Worm (Caenorhabditis elegans) whole organism, young adult: Measurements from ENCODE around the gene prx-6.

Source experiments
- C06A6.2 ChIP-seq: fragments of 200-800 bp; sonication (Bioruptor generic); conservative IDR thresholded peaks from 2 replicates; pipeline ENCODE4 v1.3.6; 2022; ENCODE audit warnings: missing genetic modification characterization, missing compliant biosample characterization
- F23B12.7 ChIP-seq: sonication (generic microtip); optimal IDR thresholded peaks from 2 replicates; lab custom pipeline; 2017; ENCODE audit warnings: missing genetic modification characterization, mild to moderate bottlenecking, missing compliant biosample characterization, antibody characterized with exemption, moderate library complexity; ENCODE audit not compliant: insufficient read depth
- F37B4.10 ChIP-seq: fragments of 200-800 bp; sonication (Bioruptor generic); IDR thresholded peaks from 2 replicates; pipeline ENCODE4 v1.3.6; 2022; ENCODE audit warnings: missing genetic modification characterization, missing compliant biosample characterization
- F52B5.7 ChIP-seq: sonication (generic microtip); optimal IDR thresholded peaks from 2 replicates; lab custom pipeline; 2016; ENCODE audit warnings: mild to moderate bottlenecking, missing genetic modification characterization, missing compliant biosample characterization
- F55B11.4 ChIP-seq: sonication (generic microtip); optimal IDR thresholded peaks from 2 replicates; lab custom pipeline; 2016; ENCODE audit warnings: missing compliant biosample characterization, missing genetic modification characterization, borderline replicate concordance; ENCODE audit not compliant: insufficient read depth
- K11D2.4 ChIP-seq: fragments of 200-800 bp; sonication (Bioruptor generic); IDR thresholded peaks from 2 replicates; pipeline ENCODE4 v1.3.6; 2022; ENCODE audit warnings: missing genetic modification reagents, missing genetic modification characterization, missing compliant biosample characterization
- Y56A3A.18 ChIP-seq: fragments of 200-800 bp; sonication (Bioruptor generic); IDR thresholded peaks from 2 replicates; pipeline ENCODE4 v1.3.6; 2022; ENCODE audit warnings: missing genetic modification reagents, missing genetic modification characterization, missing compliant biosample characterization
- Y67H2A.10 ChIP-seq: fragments of 200-800 bp; sonication (Bioruptor generic); conservative IDR thresholded peaks from 2 replicates; pipeline ENCODE4 v1.3.6; 2022; ENCODE audit warnings: missing genetic modification reagents, missing genetic modification characterization, missing compliant biosample characterization
- Y95B8A.8 ChIP-seq: fragments of 200-800 bp; sonication (Bioruptor generic); IDR thresholded peaks from 2 replicates; pipeline ENCODE4 v1.3.6; 2022; ENCODE audit warnings: missing genetic modification reagents, missing genetic modification characterization, missing compliant biosample characterization
- ZK185.1 ChIP-seq: sonication (generic microtip); optimal IDR thresholded peaks from 2 replicates; lab custom pipeline; 2016; ENCODE audit warnings: mild to moderate bottlenecking, missing genetic modification characterization, missing compliant biosample characterization; ENCODE audit not compliant: poor library complexity, severe bottlenecking
- attf-3 ChIP-seq: fragments of 200-800 bp; sonication (Bioruptor generic); conservative IDR thresholded peaks from 2 replicates; pipeline ENCODE4 v1.3.6; 2022; ENCODE audit warnings: missing genetic modification reagents, missing genetic modification characterization, missing compliant biosample characterization
- bed-1 ChIP-seq: fragments of 200-800 bp; sonication (Bioruptor generic); IDR thresholded peaks from 2 replicates; pipeline ENCODE4 v1.3.6; 2022; ENCODE audit warnings: missing genetic modification reagents, missing genetic modification characterization, missing compliant biosample characterization
- cebp-2 ChIP-seq: fragments of 200-800 bp; sonication (Bioruptor generic); IDR thresholded peaks from 2 replicates; pipeline ENCODE4 v1.3.6; 2022; ENCODE audit warnings: missing genetic modification characterization, missing compliant biosample characterization
- ceh-27 ChIP-seq: fragments of 200-800 bp; sonication (Bioruptor generic); optimal IDR thresholded peaks from 2 replicates; lab custom pipeline; 2018; ENCODE audit warnings: mild to moderate bottlenecking, missing genetic modification characterization, moderate library complexity, missing compliant biosample characterization
- ceh-58 ChIP-seq: fragments of 200-800 bp; sonication (Bioruptor generic); IDR thresholded peaks from 2 replicates; pipeline ENCODE4 v1.3.6; 2022; ENCODE audit warnings: missing genetic modification characterization, missing compliant biosample characterization
- die-1 ChIP-seq: sonication (generic microtip); optimal IDR thresholded peaks from 2 replicates; lab custom pipeline; 2016; ENCODE audit warnings: missing genotype, mild to moderate bottlenecking, missing genetic modification characterization, missing compliant biosample characterization
- dpff-1 ChIP-seq: sonication (generic microtip); optimal IDR thresholded peaks from 2 replicates; lab custom pipeline; 2017; ENCODE audit warnings: mild to moderate bottlenecking, missing genetic modification characterization, missing compliant biosample characterization
- dpl-1 ChIP-seq: fragments of 150-350 bp; optimal IDR thresholded peaks from 2 replicates; lab custom pipeline; 2014; ENCODE audit warnings: missing biosample characterization, missing genetic modification reagents, missing genetic modification characterization
- efl-1 ChIP-seq: fragments of 150-350 bp; optimal IDR thresholded peaks from 2 replicates; lab custom pipeline; 2014; ENCODE audit warnings: missing biosample characterization, missing genetic modification reagents, missing genetic modification characterization
- egl-44 ChIP-seq: fragments of 200-800 bp; sonication (Bioruptor generic); IDR thresholded peaks from 2 replicates; pipeline ENCODE4 v1.3.6; 2022; ENCODE audit warnings: missing genetic modification reagents, missing genetic modification characterization, missing compliant biosample characterization
- egrh-3 ChIP-seq: fragments of 200-800 bp; sonication (Bioruptor generic); IDR thresholded peaks from 2 replicates; pipeline ENCODE4 v1.3.6; 2022; ENCODE audit warnings: missing genetic modification reagents, missing genetic modification characterization, missing compliant biosample characterization
- fkh-3 ChIP-seq: sonication (generic microtip); optimal IDR thresholded peaks from 2 replicates; lab custom pipeline; 2016; ENCODE audit warnings: mild to moderate bottlenecking, missing genetic modification characterization, missing compliant biosample characterization
- lin-26 ChIP-seq: fragments of 200-800 bp; sonication (Bioruptor generic); IDR thresholded peaks from 2 replicates; pipeline ENCODE4 v1.3.6; 2022; ENCODE audit warnings: missing genetic modification reagents, missing genetic modification characterization, missing compliant biosample characterization
- lin-35 ChIP-seq, 3 experiments: fragments of 150-350 bp in 2 of 3; sonication (generic microtip) in 1 of 3; optimal IDR thresholded peaks; 2 replicates each; lab custom pipeline; 2014 to 2018; ENCODE audit warnings: missing biosample characterization in 3 of 3, missing genetic modification characterization in 3 of 3, missing genetic modification reagents in 3 of 3
- madf-6 ChIP-seq: fragments of 200-800 bp; sonication (Bioruptor generic); IDR thresholded peaks from 2 replicates; pipeline ENCODE4 v1.3.6; 2022; ENCODE audit warnings: missing genetic modification reagents, missing genetic modification characterization, missing compliant biosample characterization
- mxl-1 ChIP-seq: sonication (generic microtip); optimal IDR thresholded peaks from 2 replicates; lab custom pipeline; 2016; ENCODE audit warnings: missing genetic modification characterization, missing compliant biosample characterization
- nhr-120 ChIP-seq: fragments of 200-800 bp; sonication (Bioruptor generic); IDR thresholded peaks from 2 replicates; pipeline ENCODE4 v1.3.6; 2022; ENCODE audit warnings: missing genetic modification characterization, missing compliant biosample characterization
- pbrm-1 ChIP-seq: fragments of 200-800 bp; sonication (Bioruptor generic); IDR thresholded peaks from 2 replicates; pipeline ENCODE4 v1.3.6; 2022; ENCODE audit warnings: missing genetic modification reagents, missing genetic modification characterization, missing compliant biosample characterization
- rec-8 ChIP-seq, 2 experiments: sonication (generic microtip); optimal IDR thresholded peaks; 2 replicates each; lab custom pipeline; 2016; ENCODE audit warnings: mild to moderate bottlenecking in 2 of 2, missing genetic modification characterization in 2 of 2, missing genetic modification reagents in 2 of 2, missing genotype in 2 of 2, missing biosample characterization in 1 of 2, missing compliant biosample characterization in 1 of 2, moderate library complexity in 1 of 2
- snpc-1.3 ChIP-seq: sonication (generic microtip); optimal IDR thresholded peaks from 2 replicates; lab custom pipeline; 2017; ENCODE audit warnings: missing genetic modification characterization, mild to moderate bottlenecking, missing compliant biosample characterization, antibody characterized with exemption, moderate library complexity, missing genotype, missing genetic modification reagents; ENCODE audit not compliant: insufficient read depth
- snpc-3.4 ChIP-seq: sonication (generic microtip); optimal IDR thresholded peaks from 2 replicates; lab custom pipeline; 2017; ENCODE audit warnings: missing genetic modification characterization, mild to moderate bottlenecking, missing compliant biosample characterization, antibody characterized with exemption, moderate library complexity, missing genotype, missing genetic modification reagents
- tbp1 ChIP-seq: fragments of 200-800 bp; sonication (Bioruptor generic); optimal IDR thresholded peaks from 2 replicates; lab custom pipeline; 2018; ENCODE audit warnings: mild to moderate bottlenecking, missing genetic modification characterization, missing compliant biosample characterization
- tbx-9 ChIP-seq: sonication (generic microtip); optimal IDR thresholded peaks from 2 replicates; lab custom pipeline; 2016; ENCODE audit warnings: borderline replicate concordance, missing genetic modification characterization, inconsistent platforms, missing compliant biosample characterization
- unc-130 ChIP-seq: sonication (generic microtip); optimal IDR thresholded peaks from 2 replicates; lab custom pipeline; 2016; ENCODE audit warnings: missing genetic modification reagents, missing genetic modification characterization, missing compliant biosample characterization
- ztf-22 ChIP-seq: fragments of 200-800 bp; sonication (Bioruptor generic); optimal IDR thresholded peaks from 2 replicates; lab custom pipeline; 2018; ENCODE audit warnings: mild to moderate bottlenecking, missing genetic modification characterization, moderate library complexity, missing compliant biosample characterization
- ztf-3 ChIP-seq: fragments of 200-800 bp; sonication (Bioruptor generic); optimal IDR thresholded peaks from 2 replicates; lab custom pipeline; 2018; ENCODE audit warnings: mild to moderate bottlenecking, missing genetic modification characterization, missing compliant biosample characterization

prx-6 gene

ce11 chrV:4668636-4669035 is 51.3 kb downstream of the prx-6 start, which contains the start of gene srx-77:
Gene srx-77, minus strand, starts transcription at chrV:4668736.
- TF ChIP-seq ceh-27 (GFP tag; lab: Kevin White, UChicago) (no peak), nhr-120 (no peak), egl-44 (GFP tag; lab: Robert Waterston, UW) (no peak), Y56A3A.18 (GFP tag; lab: Robert Waterston, UW) (no peak), F37B4.10 (GFP tag; lab: Robert Waterston, UW) (no peak), ztf-3 (GFP tag; lab: Kevin White, UChicago) (no peak), Y95B8A.8 (GFP tag; lab: Robert Waterston, UW) (no peak), tbx-9 (tag; lab: Kevin White, UChicago) (no peak), unc-130 (GFP tag; lab: Kevin White, UChicago) (no peak), C06A6.2 (GFP tag; lab: Robert Waterston, UW) (no peak), Y67H2A.10 (GFP tag; lab: Robert Waterston, UW) (no peak), F55B11.4 (tag; lab: Kevin White, UChicago) (no peak), bed-1 (no peak), tbp1 (GFP tag; lab: Kevin White, UChicago) (no peak), die-1 (tag; lab: Kevin White, UChicago) (no peak), efl-1 (no peak), lin-26 (GFP tag; lab: Robert Waterston, UW) (no peak), F23B12.7 (tag; lab: Kevin White, UChicago) (no peak), ZK185.1 (tag; lab: Kevin White, UChicago) (no peak), mxl-1 (tag; lab: Kevin White, UChicago) (no peak)

DNA sequence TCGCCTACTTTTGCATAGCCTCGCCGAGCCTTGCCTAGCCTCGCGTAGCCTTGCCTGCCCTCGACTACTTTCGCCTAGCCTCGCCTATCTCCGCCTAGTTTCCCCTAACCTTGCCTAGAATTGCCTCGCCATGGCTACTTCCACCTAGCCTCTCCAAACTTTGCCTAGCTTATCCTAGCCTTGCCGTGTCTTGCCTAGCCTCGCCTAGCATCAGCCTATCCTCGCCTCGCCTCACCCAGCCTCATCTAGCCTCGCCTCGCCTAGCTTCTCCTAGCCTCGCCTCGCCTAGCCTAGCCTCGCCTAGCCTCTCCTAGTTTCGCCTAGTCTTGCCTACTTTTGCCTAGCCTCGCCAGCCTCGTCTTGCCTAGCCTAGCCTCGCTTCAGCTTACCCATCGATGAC is 52.8 kb downstream of the prx-6 start:
- TF ChIP-seq ZK185.1 (tag; lab: Kevin White, UChicago) (no peak), snpc-1.3 (tag; lab: Kevin White, UChicago) (no peak), K11D2.4 (GFP tag; lab: Robert Waterston, UW) (0 out of 2 replicates have a peak, but pooled peaks have one; percentile 27), unc-130 (GFP tag; lab: Kevin White, UChicago) (no peak), egrh-3 (peak; percentile 29; the same call in 1 of the 2 replicates), madf-6 (GFP tag; lab: Robert Waterston, UW) (no peak)
- TF ChIP-seq, all 124 proteins: peak for 2

- TF ChIP-seq pbrm-1 (no peak), dpl-1 (GFP tag; lab: Kevin White, UChicago) (no peak), dpff-1 (tag; lab: Kevin White, UChicago) (no peak), cebp-2 (GFP tag; lab: Robert Waterston, UW) (no peak), rec-8 (tag; optimal IDR thresholded peaks at IDR 0.05; lab: Kevin White, UChicago) (no peak), snpc-3.4 (tag; lab: Kevin White, UChicago) (no peak), ceh-58 (GFP tag; lab: Robert Waterston, UW) (no peak), Y67H2A.10 (GFP tag; lab: Robert Waterston, UW) (no peak), lin-35 (GFP tag; optimal IDR thresholded peaks at IDR 0.05; lab: Kevin White, UChicago) (no peak), ztf-22 (GFP tag; lab: Kevin White, UChicago) (no peak), fkh-3 (no peak), F52B5.7 (tag; lab: Kevin White, UChicago) (no peak), attf-3 (GFP tag; lab: Robert Waterston, UW) (no peak), bed-1 (no peak)
- TF ChIP-seq, all 124 proteins: peak for 0
These were observed 54.2 kb downstream of the prx-6 start, which contains the start of gene srx-73 for ce11 chrV:4665651-4666050. Gene srx-73, minus strand, starts transcription at chrV:4665751.
